Worm (Caenorhabditis elegans): ENCODE data around the gene F44E5.17.

- TF ChIP-seq sptf-1 (tag; optimal IDR thresholded peaks at IDR 0.05) (no peak), ceh-82 (tag; optimal IDR thresholded peaks at IDR 0.05) (no peak), lin-35 (GFP tag; optimal IDR thresholded peaks at IDR 0.05) (peak; percentile 7 to 78), lir-3 (tag; optimal IDR thresholded peaks at IDR 0.05; ENCODE audit: poor library complexity) (no peak), lin-39 (tag; optimal IDR thresholded peaks at IDR 0.05) (no peak), nhr-237 (tag; optimal IDR thresholded peaks at IDR 0.05) (no peak)
Observed at ce11 chrII:11782493-11782892, 34.1 kb upstream of the F44E5.17 start, which contains the start of gene F43G6.16.

All from whole organism, L1 larva.